Fruit fly (Drosophila melanogaster) whole organism, prepupa: ENCODE data around the gene CG17191.

ENCODE experiments used
- CG11762 ChIP-seq: fragments of 200-800 bp; sonication (Bioruptor generic); optimal IDR thresholded peaks from 3 replicates; lab custom pipeline; 2016; ENCODE audit warnings: missing biosample characterization, missing genetic modification characterization; ENCODE audit not compliant: insufficient read depth
- CG11902 ChIP-seq: fragments of 200-800 bp; sonication (Bioruptor generic); optimal IDR thresholded peaks from 3 replicates; lab custom pipeline; 2016; ENCODE audit warnings: missing biosample characterization, missing genetic modification characterization
- CG1621 ChIP-seq: fragments of 200-800 bp; sonication (Bioruptor generic); optimal IDR thresholded peaks from 3 replicates; lab custom pipeline; 2018; ENCODE audit warnings: missing biosample characterization, mild to moderate bottlenecking, missing genetic modification characterization
- CG16779 ChIP-seq: fragments of 200-800 bp; sonication (Bioruptor generic); optimal IDR thresholded peaks from 3 replicates; lab custom pipeline; 2017; ENCODE audit warnings: missing biosample characterization, mild to moderate bottlenecking, missing genetic modification characterization
- CG6854 ChIP-seq: fragments of 200-800 bp; sonication (Bioruptor generic); optimal IDR thresholded peaks from 2 replicates; lab custom pipeline; 2017; ENCODE audit warnings: missing biosample characterization, mild to moderate bottlenecking, missing genetic modification characterization
- Eip75B ChIP-seq: fragments of 200-800 bp; sonication (Bioruptor generic); optimal IDR thresholded peaks from 3 replicates; lab custom pipeline; 2016; ENCODE audit warnings: missing biosample characterization, missing genetic modification characterization
- Ets96B ChIP-seq: fragments of 200-800 bp; optimal IDR thresholded peaks from 2 replicates; lab custom pipeline; 2019; ENCODE audit warnings: missing biosample characterization, mild to moderate bottlenecking, missing genetic modification characterization, moderate library complexity
- Hr39 ChIP-seq: fragments of 200-800 bp; sonication (Bioruptor generic); optimal IDR thresholded peaks from 2 replicates; lab custom pipeline; 2016; ENCODE audit warnings: missing biosample characterization, missing genetic modification characterization
- Lpt ChIP-seq: fragments of 200-800 bp; sonication (Bioruptor generic); optimal IDR thresholded peaks from 3 replicates; lab custom pipeline; 2016; ENCODE audit warnings: missing biosample characterization, missing genetic modification characterization
- OdsH ChIP-seq: fragments of 200-800 bp; sonication (Bioruptor generic); optimal IDR thresholded peaks from 3 replicates; lab custom pipeline; 2016; ENCODE audit warnings: missing biosample characterization, missing genetic modification characterization
- acj6 ChIP-seq: fragments of 200-800 bp; sonication (Bioruptor generic); optimal IDR thresholded peaks from 3 replicates; lab custom pipeline; 2016; ENCODE audit warnings: missing biosample characterization, missing genetic modification characterization
- dac ChIP-seq: fragments of 200-800 bp; sonication (Bioruptor generic); optimal IDR thresholded peaks from 2 replicates; lab custom pipeline; 2017; ENCODE audit warnings: missing biosample characterization, mild to moderate bottlenecking, missing genetic modification characterization
- fd59A ChIP-seq: fragments of 200-800 bp; sonication (Bioruptor generic); optimal IDR thresholded peaks from 2 replicates; lab custom pipeline; 2017; ENCODE audit warnings: missing biosample characterization, mild to moderate bottlenecking, missing genetic modification characterization, missing genetic modification reagents
- spab ChIP-seq: fragments of 200-800 bp; sonication (Bioruptor generic); optimal IDR thresholded peaks from 2 replicates; lab custom pipeline; 2017; ENCODE audit warnings: missing biosample characterization, mild to moderate bottlenecking, missing genetic modification characterization, missing genetic modification reagents

DNA sequence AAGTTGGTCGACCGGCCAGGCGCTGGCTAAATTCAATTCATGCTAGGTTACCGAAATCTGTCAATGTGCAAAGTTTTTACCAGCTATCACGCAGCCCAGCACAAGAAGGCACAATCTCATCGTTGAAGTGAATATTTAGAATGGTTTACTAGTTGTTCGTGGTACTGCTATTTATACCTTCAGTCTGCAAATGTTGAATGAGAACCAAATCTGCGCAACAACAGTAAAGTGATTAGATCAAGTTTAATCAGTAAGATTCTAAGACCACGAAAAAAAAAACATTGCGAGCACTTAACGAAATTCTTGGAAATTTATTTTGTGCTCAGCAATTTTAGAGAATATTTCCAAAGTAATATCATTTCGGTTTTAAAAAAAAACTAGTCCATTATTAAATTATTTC, 14.2 kb downstream of the CG17191 start, which contains the start of gene CG6296:
- TF ChIP-seq Lpt, result no peak
- TF ChIP-seq Hr39 (GFP tag; lab: Kevin White, UChicago), result no peak
- no peak for TF ChIP-seq CG11902 (GFP tag; lab: Kevin White, UChicago)
- TF ChIP-seq spab (GFP tag; lab: Kevin White, UChicago), result no peak
- TF ChIP-seq dac (GFP tag; lab: Kevin White, UChicago), result no peak
- no peak for TF ChIP-seq CG16779
- TF ChIP-seq CG1621 (tag; lab: Kevin White, UChicago), result no peak
- TF ChIP-seq acj6, result no peak
- TF ChIP-seq OdsH, result no peak
- TF ChIP-seq Ets96B (tag; lab: Kevin White, UChicago), result no peak
- TF ChIP-seq fd59A (GFP tag; lab: Kevin White, UChicago), result no peak
- TF ChIP-seq CG6854, result no peak
- no peak for TF ChIP-seq Eip75B (GFP tag; lab: Kevin White, UChicago)
- TF ChIP-seq CG11762 (GFP tag; lab: Kevin White, UChicago), result no peak
